Worm (Caenorhabditis elegans) whole organism, young adult: ENCODE measurements around the gene attf-3.

Experiments used
- C06A6.2 ChIP-seq: fragments of 200-800 bp; sonication (Bioruptor generic); conservative IDR thresholded peaks from 2 replicates; pipeline ENCODE4 v1.3.6; 2022; ENCODE audit warnings: missing genetic modification characterization, missing compliant biosample characterization
- C17E4.6 ChIP-seq: fragments of 200-800 bp; sonication (Bioruptor generic); IDR thresholded peaks from 2 replicates; pipeline ENCODE4 v1.3.6; 2022; ENCODE audit warnings: missing genetic modification reagents, missing genetic modification characterization, missing compliant biosample characterization
- F23B12.7 ChIP-seq: sonication (generic microtip); optimal IDR thresholded peaks from 2 replicates; lab custom pipeline; 2017; ENCODE audit warnings: missing genetic modification characterization, mild to moderate bottlenecking, missing compliant biosample characterization, antibody characterized with exemption, moderate library complexity; ENCODE audit not compliant: insufficient read depth
- F33H1.4 ChIP-seq: fragments of 200-800 bp; sonication (Bioruptor generic); IDR thresholded peaks from 2 replicates; pipeline ENCODE4 v1.3.6; 2022; ENCODE audit warnings: missing genetic modification reagents, missing genetic modification characterization, missing compliant biosample characterization
- K11D2.4 ChIP-seq: fragments of 200-800 bp; sonication (Bioruptor generic); IDR thresholded peaks from 2 replicates; pipeline ENCODE4 v1.3.6; 2022; ENCODE audit warnings: missing genetic modification reagents, missing genetic modification characterization, missing compliant biosample characterization
- K12H6.12 ChIP-seq: fragments of 200-800 bp; sonication (Bioruptor generic); optimal IDR thresholded peaks from 2 replicates; lab custom pipeline; 2018; ENCODE audit warnings: mild to moderate bottlenecking, missing genetic modification characterization, missing compliant biosample characterization
- T07F8.4 ChIP-seq: sonication (generic microtip); optimal IDR thresholded peaks from 2 replicates; lab custom pipeline; 2016; ENCODE audit warnings: mild to moderate bottlenecking, missing genetic modification characterization, moderate library complexity, missing compliant biosample characterization
- Y56A3A.18 ChIP-seq: fragments of 200-800 bp; sonication (Bioruptor generic); IDR thresholded peaks from 2 replicates; pipeline ENCODE4 v1.3.6; 2022; ENCODE audit warnings: missing genetic modification reagents, missing genetic modification characterization, missing compliant biosample characterization
- ZK185.1 ChIP-seq: sonication (generic microtip); optimal IDR thresholded peaks from 2 replicates; lab custom pipeline; 2016; ENCODE audit warnings: mild to moderate bottlenecking, missing genetic modification characterization, missing compliant biosample characterization; ENCODE audit not compliant: poor library complexity, severe bottlenecking
- atf-7 ChIP-seq: sonication (generic microtip); optimal IDR thresholded peaks from 2 replicates; lab custom pipeline; 2017; ENCODE audit warnings: mild to moderate bottlenecking, missing genetic modification characterization, missing compliant biosample characterization
- attf-5 ChIP-seq: fragments of 200-800 bp; sonication (Bioruptor generic); optimal IDR thresholded peaks from 2 replicates; lab custom pipeline; 2018; ENCODE audit warnings: mild to moderate bottlenecking, missing genetic modification characterization, missing compliant biosample characterization
- cebp-1 ChIP-seq, 2 experiments: fragments of 200-800 bp in 1 of 2; sonication (Bioruptor generic) in 1 of 2; sonication (generic microtip) in 1 of 2; IDR thresholded peaks in 1 of 2; optimal IDR thresholded peaks in 1 of 2; 2 replicates each; pipeline versions ENCODE4 v1.3.6 to Lab custom; 2017 to 2022; ENCODE audit warnings: missing compliant biosample characterization in 2 of 2, missing genetic modification characterization in 2 of 2, mild to moderate bottlenecking in 1 of 2, missing genetic modification reagents in 1 of 2, moderate library complexity in 1 of 2
- ceh-27 ChIP-seq: fragments of 200-800 bp; sonication (Bioruptor generic); optimal IDR thresholded peaks from 2 replicates; lab custom pipeline; 2018; ENCODE audit warnings: mild to moderate bottlenecking, missing genetic modification characterization, moderate library complexity, missing compliant biosample characterization
- ceh-79 ChIP-seq: sonication (generic microtip); optimal IDR thresholded peaks from 2 replicates; lab custom pipeline; 2017; ENCODE audit warnings: mild to moderate bottlenecking, missing genetic modification characterization, missing compliant biosample characterization
- chd-7 ChIP-seq: sonication (generic microtip); optimal IDR thresholded peaks from 2 replicates; lab custom pipeline; 2016; ENCODE audit warnings: mild to moderate bottlenecking, missing genetic modification characterization, moderate library complexity, missing compliant biosample characterization
- die-1 ChIP-seq: sonication (generic microtip); optimal IDR thresholded peaks from 2 replicates; lab custom pipeline; 2016; ENCODE audit warnings: missing genotype, mild to moderate bottlenecking, missing genetic modification characterization, missing compliant biosample characterization
- dox-1 ChIP-seq: fragments of 200-800 bp; sonication (Bioruptor generic); IDR thresholded peaks from 2 replicates; pipeline ENCODE4 v1.3.6; 2022; ENCODE audit warnings: missing genetic modification reagents, missing genetic modification characterization, missing compliant biosample characterization
- efl-1 ChIP-seq: fragments of 150-350 bp; optimal IDR thresholded peaks from 2 replicates; lab custom pipeline; 2014; ENCODE audit warnings: missing biosample characterization, missing genetic modification reagents, missing genetic modification characterization
- egrh-3 ChIP-seq: fragments of 200-800 bp; sonication (Bioruptor generic); IDR thresholded peaks from 2 replicates; pipeline ENCODE4 v1.3.6; 2022; ENCODE audit warnings: missing genetic modification reagents, missing genetic modification characterization, missing compliant biosample characterization
- fkh-3 ChIP-seq: sonication (generic microtip); optimal IDR thresholded peaks from 2 replicates; lab custom pipeline; 2016; ENCODE audit warnings: mild to moderate bottlenecking, missing genetic modification characterization, missing compliant biosample characterization
- hmg-1.2 ChIP-seq: fragments of 200-800 bp; sonication (Bioruptor generic); IDR thresholded peaks from 2 replicates; pipeline ENCODE4 v1.3.6; 2022; ENCODE audit warnings: missing genetic modification reagents, missing genetic modification characterization, missing compliant biosample characterization
- hrde-1 ChIP-seq: sonication (generic microtip); optimal IDR thresholded peaks from 2 replicates; lab custom pipeline; 2016; ENCODE audit warnings: missing genetic modification characterization, mild to moderate bottlenecking, missing compliant biosample characterization, moderate library complexity, missing genotype, missing genetic modification reagents, borderline replicate concordance
- let-607 ChIP-seq, 2 experiments: fragments of 200-800 bp in 1 of 2; sonication (Bioruptor generic) in 1 of 2; sonication (generic microtip) in 1 of 2; optimal IDR thresholded peaks; 2 replicates each; lab custom pipeline; 2016 to 2018; ENCODE audit warnings: mild to moderate bottlenecking in 2 of 2, missing compliant biosample characterization in 2 of 2, missing genetic modification characterization in 2 of 2, moderate library complexity in 2 of 2, missing genotype in 1 of 2
- lin-26 ChIP-seq: fragments of 200-800 bp; sonication (Bioruptor generic); IDR thresholded peaks from 2 replicates; pipeline ENCODE4 v1.3.6; 2022; ENCODE audit warnings: missing genetic modification reagents, missing genetic modification characterization, missing compliant biosample characterization
- lin-35 ChIP-seq, 3 experiments: fragments of 150-350 bp in 2 of 3; sonication (generic microtip) in 1 of 3; optimal IDR thresholded peaks; 2 replicates each; lab custom pipeline; 2014 to 2018; ENCODE audit warnings: missing biosample characterization in 3 of 3, missing genetic modification characterization in 3 of 3, missing genetic modification reagents in 3 of 3
- lin-40 ChIP-seq: sonication (generic microtip); optimal IDR thresholded peaks from 2 replicates; lab custom pipeline; 2016; ENCODE audit warnings: missing genetic modification characterization, mild to moderate bottlenecking, missing compliant biosample characterization, missing genotype, missing genetic modification reagents
- lin-54 ChIP-seq: fragments of 200-800 bp; sonication (Bioruptor generic); optimal IDR thresholded peaks from 2 replicates; lab custom pipeline; 2018; ENCODE audit warnings: mild to moderate bottlenecking, missing genetic modification characterization, missing compliant biosample characterization
- madf-10 ChIP-seq: sonication (generic microtip); optimal IDR thresholded peaks from 2 replicates; lab custom pipeline; 2016; ENCODE audit warnings: mild to moderate bottlenecking, missing genetic modification characterization, missing compliant biosample characterization
- mcd-1 ChIP-seq: fragments of 200-800 bp; sonication (Bioruptor generic); IDR thresholded peaks from 2 replicates; pipeline ENCODE4 v1.3.6; 2022; ENCODE audit warnings: missing genetic modification reagents, missing genetic modification characterization, missing compliant biosample characterization
- nfya-2 ChIP-seq: fragments of 200-800 bp; sonication (Bioruptor generic); IDR thresholded peaks from 2 replicates; pipeline ENCODE4 v1.3.6; 2022; ENCODE audit warnings: missing genetic modification reagents, missing genetic modification characterization, missing compliant biosample characterization
- nfyb-1 ChIP-seq: fragments of 200-800 bp; sonication (Bioruptor generic); IDR thresholded peaks from 2 replicates; pipeline ENCODE4 v1.3.6; 2022; ENCODE audit warnings: missing genetic modification reagents, missing genetic modification characterization, missing compliant biosample characterization
- nhr-120 ChIP-seq: fragments of 200-800 bp; sonication (Bioruptor generic); IDR thresholded peaks from 2 replicates; pipeline ENCODE4 v1.3.6; 2022; ENCODE audit warnings: missing genetic modification characterization, missing compliant biosample characterization
- nhr-27 ChIP-seq: fragments of 200-800 bp; sonication (Bioruptor generic); optimal IDR thresholded peaks from 2 replicates; lab custom pipeline; 2018; ENCODE audit warnings: mild to moderate bottlenecking, missing genetic modification characterization, moderate library complexity, missing compliant biosample characterization
- pbrm-1 ChIP-seq: fragments of 200-800 bp; sonication (Bioruptor generic); IDR thresholded peaks from 2 replicates; pipeline ENCODE4 v1.3.6; 2022; ENCODE audit warnings: missing genetic modification reagents, missing genetic modification characterization, missing compliant biosample characterization
- rcor-1 ChIP-seq: fragments of 200-800 bp; sonication (Bioruptor generic); IDR thresholded peaks from 2 replicates; pipeline ENCODE4 v1.3.6; 2022; ENCODE audit warnings: missing genetic modification reagents, missing genetic modification characterization, missing compliant biosample characterization
- repo-1 ChIP-seq: sonication (generic microtip); optimal IDR thresholded peaks from 2 replicates; lab custom pipeline; 2017; ENCODE audit warnings: mild to moderate bottlenecking, missing genetic modification characterization, missing compliant biosample characterization
- rpc-1 ChIP-seq, 2 experiments: fragments of 150-350 bp in 1 of 2; sonication (generic microtip) in 1 of 2; optimal IDR thresholded peaks; 2 replicates each; lab custom pipeline; 2014 to 2018; ENCODE audit warnings: missing biosample characterization in 1 of 2, missing genetic modification characterization in 1 of 2, missing genetic modification reagents in 1 of 2, missing genotype in 1 of 2
- somi-1 ChIP-seq: fragments of 200-800 bp; sonication (Bioruptor generic); optimal IDR thresholded peaks from 2 replicates; lab custom pipeline; 2018; ENCODE audit warnings: mild to moderate bottlenecking, missing genetic modification characterization, missing compliant biosample characterization
- tbx-9 ChIP-seq: sonication (generic microtip); optimal IDR thresholded peaks from 2 replicates; lab custom pipeline; 2016; ENCODE audit warnings: borderline replicate concordance, missing genetic modification characterization, inconsistent platforms, missing compliant biosample characterization
- xnd-1 ChIP-seq: sonication (generic microtip); optimal IDR thresholded peaks from 2 replicates; lab custom pipeline; 2016; ENCODE audit warnings: missing genotype, missing genetic modification reagents, missing genetic modification characterization, missing compliant biosample characterization
- zfh-2 ChIP-seq: fragments of 200-800 bp; sonication (Bioruptor generic); conservative IDR thresholded peaks from 2 replicates; pipeline ENCODE4 v1.3.6; 2022; ENCODE audit warnings: missing genetic modification reagents, missing genetic modification characterization, missing compliant biosample characterization
- ztf-28 ChIP-seq: fragments of 200-800 bp; sonication (Bioruptor generic); IDR thresholded peaks from 2 replicates; pipeline ENCODE4 v1.3.6; 2022; ENCODE audit warnings: missing genetic modification reagents, missing genetic modification characterization, missing compliant biosample characterization

Gene attf-3

DNA sequence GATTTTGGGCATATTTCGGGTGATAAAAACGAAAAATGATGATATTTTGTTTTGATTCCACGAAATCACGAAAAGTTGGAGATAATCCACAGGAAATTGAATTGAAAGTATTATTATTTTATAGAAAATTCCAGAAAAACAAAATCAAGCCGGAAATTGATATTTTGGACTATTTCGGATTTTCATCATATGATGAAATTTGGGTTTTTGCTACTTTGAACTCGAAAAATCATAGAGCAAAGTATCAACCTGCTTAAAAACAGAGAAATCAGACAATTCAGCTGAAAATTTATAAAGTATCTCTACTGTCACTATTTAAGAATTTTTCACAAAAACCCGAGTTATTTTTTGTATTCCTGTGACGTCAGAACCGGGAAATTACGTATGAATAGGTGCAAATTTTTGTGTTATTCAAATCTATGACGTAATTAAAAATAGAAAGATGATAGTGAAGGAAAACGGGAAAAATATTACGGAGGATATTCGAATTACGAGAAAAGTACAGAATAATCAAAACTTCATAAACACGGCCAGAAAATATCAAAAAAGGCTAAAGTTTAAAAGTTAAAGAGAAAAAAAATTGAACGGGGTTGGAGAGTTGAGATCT lies 58.7 kb downstream of the attf-3 start:
- TF ChIP-seq die-1 (tag; lab: Kevin White, UChicago) (no peak), lin-35 (GFP tag; optimal IDR thresholded peaks at IDR 0.05; lab: Kevin White, UChicago) (no peak), nhr-120 (GFP tag; lab: Robert Waterston, UW) (no peak), rcor-1 (GFP tag; lab: Robert Waterston, UW) (no peak), nhr-27 (tag; lab: Kevin White, UChicago) (no peak), attf-5 (GFP tag; lab: Kevin White, UChicago) (no peak), efl-1 (GFP tag; lab: Kevin White, UChicago) (no peak), dox-1 (GFP tag; lab: Robert Waterston, UW) (no peak), hmg-1.2 (no peak), F23B12.7 (no peak), C17E4.6 (no peak), fkh-3 (tag; lab: Kevin White, UChicago) (no peak), pbrm-1 (GFP tag; lab: Robert Waterston, UW) (no peak), ztf-28 (GFP tag; lab: Robert Waterston, UW) (no peak), T07F8.4 (tag; lab: Kevin White, UChicago) (no peak), atf-7 (tag; lab: Kevin White, UChicago) (no peak), hrde-1 (tag; lab: Kevin White, UChicago) (no peak)

- TF ChIP-seq xnd-1 (no peak), mcd-1 (GFP tag; lab: Robert Waterston, UW) (peak; percentile 67), K11D2.4 (GFP tag; lab: Robert Waterston, UW) (peak; percentile 74), chd-7 (peak; percentile 67), lin-35 (GFP tag; optimal IDR thresholded peaks at IDR 0.05; lab: Kevin White, UChicago) (peak in 1 of 3 experiments; percentile 42), lin-54 (GFP tag; lab: Kevin White, UChicago) (peak; percentile 16), attf-5 (GFP tag; lab: Kevin White, UChicago) (peak; percentile 22), die-1 (tag; lab: Kevin White, UChicago) (no peak), atf-7 (tag; lab: Kevin White, UChicago) (peak; percentile 31), Y56A3A.18 (GFP tag; lab: Robert Waterston, UW) (0 out of 2 replicates have a peak, but pooled peaks have one; percentile 23), ceh-79 (no peak), pbrm-1 (GFP tag; lab: Robert Waterston, UW) (0 out of 2 replicates have a peak, but pooled peaks have one; percentile 24), madf-10 (tag; lab: Kevin White, UChicago) (peak; percentile 39), somi-1 (GFP tag; lab: Kevin White, UChicago) (no peak), repo-1 (tag; lab: Kevin White, UChicago) (no peak), ZK185.1 (tag; lab: Kevin White, UChicago) (no peak), cebp-1 (GFP tag; IDR thresholded peaks at IDR 0.05; lab: Robert Waterston, UW) (no peak), cebp-1 (tag; optimal IDR thresholded peaks at IDR 0.05; lab: Kevin White, UChicago) (peak; percentile 66), nfyb-1 (GFP tag; lab: Robert Waterston, UW) (peak; percentile 61; the same call in 1 of the 2 replicates), let-607 (tag; optimal IDR thresholded peaks at IDR 0.05; lab: Kevin White, UChicago) (no peak), tbx-9 (no peak), rpc-1 (optimal IDR thresholded peaks at IDR 0.05; lab: Kevin White, UChicago) (no peak), rpc-1 (tag; optimal IDR thresholded peaks at IDR 0.05; lab: Kevin White, UChicago) (no peak), hmg-1.2 (peak; percentile 64; the same call in 1 of the 2 replicates), nfya-2 (GFP tag; lab: Robert Waterston, UW) (no peak), lin-26 (GFP tag; lab: Robert Waterston, UW) (0 out of 2 replicates have a peak, but pooled peaks have one; percentile 33), lin-40 (peak; percentile 50), zfh-2 (GFP tag; lab: Robert Waterston, UW) (peak; percentile 96), ceh-27 (peak; percentile 33), K12H6.12 (peak; percentile 42), egrh-3 (GFP tag; lab: Robert Waterston, UW) (peak; percentile 79), F33H1.4 (GFP tag; lab: Robert Waterston, UW) (no peak), C06A6.2 (GFP tag; lab: Robert Waterston, UW) (peak; percentile 55; the same call in 1 of the 2 replicates)
Observed at ce11 chrIII:25582-25996, 60.6 kb downstream of the attf-3 start.
